Worm (Caenorhabditis elegans) whole organism, L4 larva: ENCODE data around the gene F16G10.7.
A peak's percentile ranks its signal among the peaks of the same experiment; 100 is the strongest.

Experiments
- daf-16 ChIP-seq, 3 experiments: sonication (generic microtip); optimal IDR thresholded peaks; 2 replicates each; lab custom pipeline; 2016 to 2017; ENCODE audit warnings: missing genetic modification characterization in 3 of 3, missing genetic modification reagents in 3 of 3, mild to moderate bottlenecking in 2 of 3, missing compliant biosample characterization in 2 of 3, missing biosample characterization in 1 of 3, moderate library complexity in 1 of 3
- daf-19 ChIP-seq: fragments of 200-800 bp; sonication (Bioruptor generic); conservative IDR thresholded peaks from 2 replicates; pipeline ENCODE4 v1.3.6; 2022; ENCODE audit warnings: missing genetic modification characterization, missing compliant biosample characterization
- fos-1 ChIP-seq: fragments of 150-350 bp; optimal IDR thresholded peaks from 2 replicates; lab custom pipeline; 2014; ENCODE audit warnings: missing biosample characterization, missing genetic modification characterization
- mdt-29 ChIP-seq: fragments of 200-800 bp; sonication (Bioruptor generic); IDR thresholded peaks from 2 replicates; pipeline ENCODE4 v1.3.6; 2022; ENCODE audit warnings: missing genetic modification reagents, missing genetic modification characterization, missing compliant biosample characterization
- nhr-10 ChIP-seq: fragments of 150-350 bp; optimal IDR thresholded peaks from 2 replicates; lab custom pipeline; 2014; ENCODE audit warnings: missing biosample characterization, missing genetic modification characterization
- skn-1 ChIP-seq: fragments of 150-350 bp; optimal IDR thresholded peaks from 2 replicates; lab custom pipeline; 2014; ENCODE audit warnings: missing biosample characterization, missing genetic modification characterization

F16G10.7 gene

DNA sequence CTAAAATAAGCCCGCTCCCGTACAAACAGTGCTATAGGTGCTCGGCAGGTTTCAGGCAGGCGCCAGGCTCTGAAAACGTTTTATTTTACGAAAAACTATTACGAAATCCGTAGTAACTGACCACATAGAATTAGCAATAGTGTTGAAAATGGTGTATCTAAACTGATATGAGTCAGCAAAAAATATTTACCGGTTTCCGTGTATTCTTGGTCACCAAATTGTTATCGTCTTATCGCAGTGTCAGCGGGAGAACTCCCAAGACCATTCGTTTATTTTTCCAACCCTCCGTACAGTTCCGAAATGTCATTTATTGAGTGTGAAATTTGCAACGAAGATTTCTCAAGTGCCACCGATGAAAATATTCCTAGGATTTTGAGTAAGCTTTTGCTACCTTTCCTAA is 47.9 kb downstream of the F16G10.7 start, which contains the start of gene F43C11.8:
Gene F43C11.8 (plus strand): TSS at position 301 of the 400 bp plus-strand sequence.
- TF ChIP-seq skn-1 (tag; lab: Kevin White, UChicago) (no peak), daf-16 (GFP tag; optimal IDR thresholded peaks at IDR 0.05; lab: Kevin White, UChicago) (no peak), daf-16 (tag; optimal IDR thresholded peaks at IDR 0.05; lab: Kevin White, UChicago) (peak; percentile 11)

DNA sequence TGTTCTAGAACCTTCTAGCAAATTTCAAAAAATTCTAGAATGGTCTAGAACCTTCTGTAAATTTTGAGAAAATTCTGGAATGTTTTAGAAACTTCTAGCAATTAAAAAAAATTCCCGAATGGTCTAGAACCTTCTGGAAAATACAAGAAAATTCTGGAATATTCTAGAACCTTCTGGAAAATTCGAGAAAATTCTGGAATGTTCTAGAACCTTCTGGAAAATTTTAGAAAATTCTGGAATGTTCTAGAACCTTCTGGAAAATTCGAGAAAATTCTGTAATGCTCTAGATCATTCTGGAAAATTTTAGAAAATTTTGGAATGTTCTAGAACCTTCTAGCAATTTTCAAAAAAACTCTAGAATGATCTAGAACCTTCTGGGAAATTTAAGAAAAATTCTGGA is 49.6 kb downstream of the F16G10.7 start:
- TF ChIP-seq fos-1 (tag; lab: Kevin White, UChicago) (no peak), nhr-10 (tag; lab: Kevin White, UChicago) (no peak), mdt-29 (GFP tag; lab: Robert Waterston, UW) (0 out of 2 replicates have a peak, but pooled peaks have one; percentile 28), daf-19 (GFP tag; lab: Robert Waterston, UW) (no peak)
- TF ChIP-seq, all 104 proteins: peak for 1
